Worm (Caenorhabditis elegans) whole organism, L1 larva: ENCODE data around the gene F36H5.12.

Source experiments
- elt-3 ChIP-seq, 6 experiments: fragments of 150-350 bp in 1 of 6; sonication (generic microtip); optimal IDR thresholded peaks; 2 replicates each; lab custom pipeline; 2017 to 2018; ENCODE audit warnings: missing biosample characterization in 6 of 6, missing genetic modification characterization in 6 of 6, inconsistent platforms in 1 of 6
- lin-15B ChIP-seq: fragments of 150-350 bp; sonication (generic microtip); optimal IDR thresholded peaks from 3 replicates; lab custom pipeline; 2014; ENCODE audit warnings: missing biosample characterization, missing genetic modification characterization
- lsy-2 ChIP-seq, 2 experiments: fragments of 150-350 bp; optimal IDR thresholded peaks; 2 replicates each; lab custom pipeline; 2014; ENCODE audit warnings: missing biosample characterization in 2 of 2, missing genetic modification characterization in 2 of 2
- sptf-1 ChIP-seq: fragments of 150-350 bp; optimal IDR thresholded peaks from 2 replicates; lab custom pipeline; 2014; ENCODE audit warnings: missing biosample characterization, missing genetic modification characterization
- tbx-2 ChIP-seq: sonication (generic microtip); optimal IDR thresholded peaks from 2 replicates; lab custom pipeline; 2016; ENCODE audit warnings: missing genetic modification characterization, missing compliant biosample characterization
- ztf-11 ChIP-seq, 2 experiments: sonication (generic microtip); optimal IDR thresholded peaks; 2 replicates each; lab custom pipeline; 2016 to 2017; ENCODE audit warnings: missing genetic modification characterization in 2 of 2, missing biosample characterization in 1 of 2, missing compliant biosample characterization in 1 of 2

DNA sequence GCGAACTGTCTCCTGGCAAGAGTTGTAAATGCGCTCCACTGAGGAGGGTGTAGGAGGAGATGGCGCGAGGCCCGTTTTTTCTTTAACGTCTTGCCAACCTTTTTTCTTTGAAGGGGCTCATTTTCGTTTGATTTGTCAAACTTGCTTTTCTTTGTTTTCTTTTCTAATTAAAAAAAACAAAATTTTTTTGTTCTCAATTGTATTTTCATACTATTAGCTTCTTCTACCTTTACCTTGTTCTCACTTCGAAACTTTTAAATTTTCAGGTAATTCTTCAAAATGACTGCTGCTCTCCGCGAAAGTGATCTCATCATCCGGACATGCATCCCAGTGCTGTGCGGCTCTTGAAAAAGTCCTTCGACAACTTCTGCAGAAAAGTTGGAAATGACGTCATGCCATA lies 32.7 kb upstream of the F36H5.12 start, which contains the start of gene fbxa-184:
- no peak for TF ChIP-seq lin-15B (tag; lab: Kevin White, UChicago)
- no peak for TF ChIP-seq elt-3 (tag; optimal IDR thresholded peaks at IDR 0.05; lab: Kevin White, UChicago)
- no peak for TF ChIP-seq sptf-1
- TF ChIP-seq ztf-11 (tag; optimal IDR thresholded peaks at IDR 0.05; lab: Kevin White, UChicago), result no peak
- TF ChIP-seq tbx-2 (tag; lab: Kevin White, UChicago), result no peak
- TF ChIP-seq lsy-2 (tag; optimal IDR thresholded peaks at IDR 0.05; lab: Kevin White, UChicago), result no peak
